Worm (Caenorhabditis elegans): ENCODE measurements around the gene fln-1.

The fln-1 gene

ce11 chrIV:388073-388472, 12.3 kb upstream of the fln-1 start, which contains the start of gene ssna-1:
Gene ssna-1, plus strand, starts transcription at chrIV:388084.
- TF ChIP-seq unc-39 (tag; optimal IDR thresholded peaks at IDR 0.05) = no peak
- TF ChIP-seq snpc-4 (tag; optimal IDR thresholded peaks at IDR 0.05) = no peak
- TF ChIP-seq lin-32 (GFP tag; optimal IDR thresholded peaks at IDR 0.05) = no peak
- TF ChIP-seq nhr-2 (tag; optimal IDR thresholded peaks at IDR 0.05) = no peak
- TF ChIP-seq drap-1 (GFP tag; optimal IDR thresholded peaks at IDR 0.05) = no peak
- TF ChIP-seq lin-13 (tag; optimal IDR thresholded peaks at IDR 0.05) = no peak
- TF ChIP-seq sem-2 (GFP tag; optimal IDR thresholded peaks at IDR 0.05) = no peak
- TF ChIP-seq elt-3 (tag; optimal IDR thresholded peaks at IDR 0.05) = no peak
- TF ChIP-seq lsy-2 (tag; optimal IDR thresholded peaks at IDR 0.05) = no peak
- no peak for TF ChIP-seq nhr-76 (tag; optimal IDR thresholded peaks at IDR 0.05)
- TF ChIP-seq hlh-1 (tag; optimal IDR thresholded peaks at IDR 0.05) = no peak
- no peak for TF ChIP-seq cnd-1 (tag; optimal IDR thresholded peaks at IDR 0.05)
- TF ChIP-seq nhr-237 (tag; optimal IDR thresholded peaks at IDR 0.05) = no peak
- no peak for TF ChIP-seq ceh-39 (tag; optimal IDR thresholded peaks at IDR 0.05)
- TF ChIP-seq nhr-28 (tag; optimal IDR thresholded peaks at IDR 0.05) = no peak

DNA sequence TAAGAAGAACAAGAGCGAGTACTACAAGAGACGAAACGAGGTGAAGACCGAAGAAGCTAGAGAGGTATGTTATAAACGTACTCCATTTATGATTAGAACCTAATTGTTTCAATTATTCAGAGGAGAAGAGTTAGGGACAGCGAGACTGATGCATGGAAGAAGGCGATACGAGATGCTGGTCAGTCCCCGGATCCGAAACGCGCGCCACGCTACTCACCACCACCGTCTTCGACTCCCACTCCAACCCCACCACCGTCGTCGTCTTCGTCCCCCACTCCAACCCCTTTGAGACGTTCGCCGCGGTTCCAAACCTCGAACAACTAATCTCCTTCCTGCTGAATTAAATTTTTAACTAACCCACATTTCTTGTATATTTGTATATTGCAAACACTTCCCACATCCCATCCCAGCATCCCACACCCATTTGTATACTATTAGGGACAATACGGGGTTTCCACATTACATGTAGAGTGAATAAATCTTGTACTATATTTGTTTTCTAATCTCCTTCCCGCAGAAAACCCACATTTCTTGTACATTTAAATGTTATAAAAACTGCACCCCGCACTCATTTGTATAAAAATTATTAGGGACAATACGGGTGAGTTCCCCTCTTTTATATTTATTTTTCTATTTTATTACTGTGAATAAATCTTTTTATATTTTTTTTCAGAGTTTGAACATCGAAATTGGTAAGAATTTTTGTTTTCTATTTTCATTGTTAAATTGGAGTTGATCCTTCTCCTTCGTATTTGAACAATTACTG, 11.7 kb upstream of the fln-1 start:
- no peak for TF ChIP-seq sem-2 (GFP tag; optimal IDR thresholded peaks at IDR 0.05)
- no peak for TF ChIP-seq hlh-1 (tag; optimal IDR thresholded peaks at IDR 0.05)
- no peak for TF ChIP-seq mep-1 (tag; optimal IDR thresholded peaks at IDR 0.05)
- TF ChIP-seq nhr-12 (tag; optimal IDR thresholded peaks at IDR 0.05) = no peak
- no peak for TF ChIP-seq nhr-2 (tag; optimal IDR thresholded peaks at IDR 0.05)
- TF ChIP-seq snpc-4 (tag; optimal IDR thresholded peaks at IDR 0.05) = no peak
- no peak for TF ChIP-seq elt-3 (tag; optimal IDR thresholded peaks at IDR 0.05)
- no peak for TF ChIP-seq ham-2 (GFP tag; optimal IDR thresholded peaks at IDR 0.05)
- no peak for TF ChIP-seq tbx-8 (GFP tag; optimal IDR thresholded peaks at IDR 0.05)
- no peak for TF ChIP-seq unc-39 (tag; optimal IDR thresholded peaks at IDR 0.05)
- TF ChIP-seq mab-5 (tag; optimal IDR thresholded peaks at IDR 0.05) = no peak
- no peak for TF ChIP-seq M03D4.4 (tag; optimal IDR thresholded peaks at IDR 0.05)
- TF ChIP-seq zip-8 (tag; optimal IDR thresholded peaks at IDR 0.05) = no peak
- no peak for TF ChIP-seq nhr-28 (tag; optimal IDR thresholded peaks at IDR 0.05)
- TF ChIP-seq nhr-76 (tag; optimal IDR thresholded peaks at IDR 0.05) = no peak
- no peak for TF ChIP-seq lin-13 (tag; optimal IDR thresholded peaks at IDR 0.05)
- TF ChIP-seq bed-3 (GFP tag; optimal IDR thresholded peaks at IDR 0.05) = no peak
- TF ChIP-seq nhr-237 (tag; optimal IDR thresholded peaks at IDR 0.05) = no peak
- no peak for TF ChIP-seq mls-2 (tag; optimal IDR thresholded peaks at IDR 0.05)

- no peak for TF ChIP-seq ham-2 (GFP tag; optimal IDR thresholded peaks at IDR 0.05)
- TF ChIP-seq unc-39 (tag; optimal IDR thresholded peaks at IDR 0.05) = no peak
- no peak for TF ChIP-seq nhr-76 (tag; optimal IDR thresholded peaks at IDR 0.05)
Measured at ce11 chrIV:386576-386975, 10.8 kb upstream of the fln-1 start, which contains the start of gene T07A9.14. Gene T07A9.14, plus strand, starts transcription at chrIV:386699.

- TF ChIP-seq pha-4 (tag; optimal IDR thresholded peaks at IDR 0.05) = peak; percentile 87
- TF ChIP-seq mls-2 (tag; optimal IDR thresholded peaks at IDR 0.05) = peak; percentile 84
- peak; percentile 23 for TF ChIP-seq bed-3 (GFP tag; optimal IDR thresholded peaks at IDR 0.05)
- peak; percentile 9 for TF ChIP-seq lin-32 (GFP tag; optimal IDR thresholded peaks at IDR 0.05)
- TF ChIP-seq ceh-43 (GFP tag; optimal IDR thresholded peaks at IDR 0.05) = peak; percentile 41
- TF ChIP-seq ham-2 (GFP tag; optimal IDR thresholded peaks at IDR 0.05) = peak; percentile 56
- peak; percentile 61 for TF ChIP-seq M03D4.4 (tag; optimal IDR thresholded peaks at IDR 0.05)
- peak; percentile 61 for TF ChIP-seq hlh-1 (tag; optimal IDR thresholded peaks at IDR 0.05)
- peak; percentile 21 for TF ChIP-seq ztf-11 (tag; optimal IDR thresholded peaks at IDR 0.05)
- peak; percentile 94 for TF ChIP-seq mep-1 (tag; optimal IDR thresholded peaks at IDR 0.05)
- peak; percentile 17 for TF ChIP-seq ceh-83 (GFP tag; optimal IDR thresholded peaks at IDR 0.05)
- peak; percentile 91 for TF ChIP-seq lin-13 (tag; optimal IDR thresholded peaks at IDR 0.05)
- peak; percentile 90 for TF ChIP-seq nhr-237 (tag; optimal IDR thresholded peaks at IDR 0.05)
- peak; percentile 77 for TF ChIP-seq ceh-39 (tag; optimal IDR thresholded peaks at IDR 0.05)
- TF ChIP-seq unc-62 (GFP tag; optimal IDR thresholded peaks at IDR 0.05) = peak; percentile 13
- TF ChIP-seq unc-120 (tag; optimal IDR thresholded peaks at IDR 0.05; ENCODE audit: poor library complexity, severe bottlenecking) = peak; percentile 87
- TF ChIP-seq lsy-2 (tag; optimal IDR thresholded peaks at IDR 0.05) = peak; percentile 88
- peak; percentile 85 for TF ChIP-seq ces-1 (GFP tag; optimal IDR thresholded peaks at IDR 0.05)
- TF ChIP-seq sptf-1 (tag; optimal IDR thresholded peaks at IDR 0.05) = peak; percentile 88
- peak; percentile 8 for TF ChIP-seq mab-5 (tag; optimal IDR thresholded peaks at IDR 0.05)
- TF ChIP-seq drap-1 (GFP tag; optimal IDR thresholded peaks at IDR 0.05) = peak; percentile 74
- TF ChIP-seq sem-2 (GFP tag; optimal IDR thresholded peaks at IDR 0.05) = peak; percentile 29
- TF ChIP-seq tbx-8 (GFP tag; optimal IDR thresholded peaks at IDR 0.05) = peak; percentile 30
- TF ChIP-seq cnd-1 (tag; optimal IDR thresholded peaks at IDR 0.05) = peak; percentile 74
Measured at ce11 chrIV:385150-385937, 9.5 kb upstream of the fln-1 start, which contains the start of gene rps-24. Gene rps-24, plus strand, starts transcription at chrIV:385887.
